Fruit fly (Drosophila melanogaster): ENCODE measurements around the gene wuho.

dm6 chrX:6287842-6288241 is at the start of gene wuho, which contains the start of gene Top3beta:
- TF ChIP-seq CG8478 (optimal IDR thresholded peaks at IDR 0.05) (no peak), CTCF (optimal IDR thresholded peaks at IDR 0.05) (peak; percentile 46 to 48)

Data from S2 (cell line).